Worm (Caenorhabditis elegans): ENCODE data around the gene F21C10.5.

F21C10.5 gene

ce11 chrV:9088758-9089157, 36.7 kb upstream of the F21C10.5 start (continued):
- TF ChIP-seq atf-7 (tag; optimal IDR thresholded peaks at IDR 0.05) = no peak
- no peak for TF ChIP-seq lag-1 (GFP tag; IDR thresholded peaks at IDR 0.05)
- TF ChIP-seq F52B5.7 (tag; optimal IDR thresholded peaks at IDR 0.05) = no peak
- no peak for TF ChIP-seq F57A8.1 (GFP tag; optimal IDR thresholded peaks at IDR 0.05)
- TF ChIP-seq snpc-4 (GFP tag; optimal IDR thresholded peaks at IDR 0.05) = no peak
- TF ChIP-seq snpc-4 (tag; optimal IDR thresholded peaks at IDR 0.05) = no peak
- no peak for TF ChIP-seq mxl-1 (tag; optimal IDR thresholded peaks at IDR 0.05)
- TF ChIP-seq ZK185.1 (tag; optimal IDR thresholded peaks at IDR 0.05; ENCODE audit: poor library complexity, severe bottlenecking) = no peak
- TF ChIP-seq K12H6.12 (tag; optimal IDR thresholded peaks at IDR 0.05) = peak; percentile 24
- no peak for TF ChIP-seq fkh-3 (tag; optimal IDR thresholded peaks at IDR 0.05)
- TF ChIP-seq madf-8 (GFP tag; conservative IDR thresholded peaks at IDR 0.05) = no peak
- TF ChIP-seq ets-4 (GFP tag; optimal IDR thresholded peaks at IDR 0.05) = no peak
- no peak for TF ChIP-seq Y95B8A.8 (GFP tag; IDR thresholded peaks at IDR 0.05)
- TF ChIP-seq C06A6.2 (GFP tag; conservative IDR thresholded peaks at IDR 0.05) = no peak
- 0 out of 2 replicates have a peak, but pooled peaks have one; percentile 53 for TF ChIP-seq aptf-3 (GFP tag; IDR thresholded peaks at IDR 0.05)
- TF ChIP-seq unc-130 (GFP tag; optimal IDR thresholded peaks at IDR 0.05) = no peak
- no peak for TF ChIP-seq nfya-1 (tag; optimal IDR thresholded peaks at IDR 0.05; ENCODE audit: borderline replicate concordance, insufficient read depth)
- TF ChIP-seq pha-4 (tag; optimal IDR thresholded peaks at IDR 0.05) = no peak
- TF ChIP-seq bed-1 (GFP tag; IDR thresholded peaks at IDR 0.05) = no peak
- no peak for TF ChIP-seq xnd-1 (tag; optimal IDR thresholded peaks at IDR 0.05)
- TF ChIP-seq nhr-90 (tag; optimal IDR thresholded peaks at IDR 0.05) = no peak
- TF ChIP-seq ztf-18 (tag; optimal IDR thresholded peaks at IDR 0.05) = no peak
- TF ChIP-seq ekl-4 (GFP tag; IDR thresholded peaks at IDR 0.05) = no peak
- peak; percentile 82 for TF ChIP-seq ama-1 (optimal IDR thresholded peaks at IDR 0.05)
- no peak for TF ChIP-seq ama-1 (GFP tag; optimal IDR thresholded peaks at IDR 0.05)
- TF ChIP-seq B0035.1 (tag; optimal IDR thresholded peaks at IDR 0.05) = no peak
- no peak for TF ChIP-seq hmg-20 (GFP tag; IDR thresholded peaks at IDR 0.05)
- no peak for TF ChIP-seq hsf-1 (GFP tag; IDR thresholded peaks at IDR 0.05)
- TF ChIP-seq hmg-1.2 (GFP tag; IDR thresholded peaks at IDR 0.05) = peak; percentile 34; the same call in 1 of the 2 replicates
- TF ChIP-seq attf-3 (GFP tag; conservative IDR thresholded peaks at IDR 0.05) = no peak

ce11 chrV:9090824-9091798, 34.3 kb upstream of the F21C10.5 start:
- TF ChIP-seq lin-26 (GFP tag; IDR thresholded peaks at IDR 0.05) (peak; percentile 43; the same call in 1 of the 2 replicates), rcor-1 (GFP tag; IDR thresholded peaks at IDR 0.05) (peak; percentile 54), snpc-1.1 (tag; optimal IDR thresholded peaks at IDR 0.05; ENCODE audit: insufficient read depth) (peak; percentile 79), hsf-1 (GFP tag; IDR thresholded peaks at IDR 0.05) (peak; percentile 58), attf-6 (GFP tag; IDR thresholded peaks at IDR 0.05) (peak; percentile 77), ekl-4 (GFP tag; IDR thresholded peaks at IDR 0.05) (peak; percentile 61; the same call in 1 of the 2 replicates), dox-1 (GFP tag; IDR thresholded peaks at IDR 0.05) (peak; percentile 55), D2030.7 (GFP tag; IDR thresholded peaks at IDR 0.05) (peak; percentile 48; the same call in 1 of the 2 replicates), aptf-3 (GFP tag; IDR thresholded peaks at IDR 0.05) (peak; percentile 81; the same call in 1 of the 2 replicates), hmg-20 (GFP tag; IDR thresholded peaks at IDR 0.05) (peak; percentile 11; the same call in 1 of the 2 replicates), madf-6 (GFP tag; IDR thresholded peaks at IDR 0.05) (peak; percentile 60), hlh-12 (tag; optimal IDR thresholded peaks at IDR 0.05) (peak; percentile 30), bed-1 (GFP tag; IDR thresholded peaks at IDR 0.05) (0 out of 2 replicates have a peak, but pooled peaks have one; percentile 62), snpc-4 (GFP tag; optimal IDR thresholded peaks at IDR 0.05) (peak; percentile 58), snpc-4 (tag; optimal IDR thresholded peaks at IDR 0.05) (peak in 3 of 4 experiments; percentile 53 to 79 (median 66)), mcd-1 (GFP tag; IDR thresholded peaks at IDR 0.05) (peak; percentile 39; the same call in 1 of the 2 replicates), zfh-2 (GFP tag; conservative IDR thresholded peaks at IDR 0.05) (0 out of 2 replicates have a peak, but pooled peaks have one; percentile 36), F49E8.2 (tag; optimal IDR thresholded peaks at IDR 0.05; ENCODE audit: insufficient read depth) (peak; percentile 2), hmg-1.2 (GFP tag; IDR thresholded peaks at IDR 0.05) (peak; percentile 53), ceh-100 (GFP tag; IDR thresholded peaks at IDR 0.05) (peak; percentile 16; the same call in 1 of the 2 replicates), tbp1 (GFP tag; optimal IDR thresholded peaks at IDR 0.05) (peak; percentile 49), Y56A3A.18 (GFP tag; IDR thresholded peaks at IDR 0.05) (peak; percentile 43; the same call in 1 of the 2 replicates)

All from whole organism, young adult.